Worm (Caenorhabditis elegans): ENCODE data around the gene T20B3.14.

Gene T20B3.14

DNA sequence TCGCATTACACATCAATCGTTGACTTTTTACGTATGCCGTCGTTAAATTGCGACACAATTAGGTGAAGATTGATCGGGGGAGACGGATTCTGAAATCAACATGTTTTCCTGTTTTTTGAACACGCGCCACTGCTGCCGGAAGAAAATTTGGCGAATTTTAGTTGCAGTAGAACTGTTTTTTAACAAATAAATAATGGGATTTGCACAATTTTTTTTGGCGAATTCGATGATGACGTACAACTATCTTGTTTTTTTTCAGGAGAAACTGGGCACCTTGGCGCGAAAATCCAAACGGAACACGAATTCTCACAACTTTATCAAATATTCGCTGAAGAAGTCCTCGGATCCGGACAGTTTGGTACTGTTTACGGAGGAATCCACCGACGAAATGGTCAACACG, 35.1 kb downstream of the T20B3.14 start:
- no peak for TF ChIP-seq ceh-14 (tag; optimal IDR thresholded peaks at IDR 0.05)
- no peak for TF ChIP-seq lin-11 (tag; optimal IDR thresholded peaks at IDR 0.05)
- no peak for TF ChIP-seq elt-4 (tag; optimal IDR thresholded peaks at IDR 0.05)
- TF ChIP-seq hlh-6 (tag; optimal IDR thresholded peaks at IDR 0.05), result no peak
- TF ChIP-seq dmd-4 (tag; optimal IDR thresholded peaks at IDR 0.05; ENCODE audit: borderline replicate concordance), result no peak

DNA sequence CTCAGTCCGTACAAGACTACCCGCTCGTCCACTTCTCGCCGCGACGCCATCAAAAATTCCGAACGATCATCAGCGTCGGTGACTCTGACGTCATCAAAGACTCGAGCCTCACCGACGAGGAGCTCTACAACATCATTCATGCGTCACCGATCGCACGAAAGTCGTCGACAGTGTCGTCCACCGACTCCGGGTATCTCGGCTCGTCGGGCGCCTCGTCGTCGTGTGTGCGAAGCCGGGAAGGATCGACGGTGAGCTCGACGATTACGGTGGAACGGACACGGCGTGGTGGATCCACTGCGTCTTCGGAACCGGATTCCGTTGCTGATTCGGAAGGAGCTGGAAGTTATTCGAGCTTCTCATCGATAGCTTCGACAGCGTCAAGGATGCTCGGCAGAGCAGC, 36.3 kb downstream of the T20B3.14 start:
- no peak for TF ChIP-seq hlh-30 (tag; optimal IDR thresholded peaks at IDR 0.05; ENCODE audit: insufficient read depth)
- TF ChIP-seq lim-6 (tag; optimal IDR thresholded peaks at IDR 0.05), result no peak
- no peak for TF ChIP-seq ceh-18 (tag; optimal IDR thresholded peaks at IDR 0.05)
- no peak for TF ChIP-seq ceh-45 (GFP tag; IDR thresholded peaks at IDR 0.05)
- TF ChIP-seq odd-2 (tag; optimal IDR thresholded peaks at IDR 0.05), result no peak
- TF ChIP-seq F13H6.1 (tag; optimal IDR thresholded peaks at IDR 0.05), result no peak
- no peak for TF ChIP-seq nhr-232 (tag; optimal IDR thresholded peaks at IDR 0.05)
- TF ChIP-seq sox-2 (GFP tag; IDR thresholded peaks at IDR 0.05), result no peak
- TF ChIP-seq hlh-13 (GFP tag; optimal IDR thresholded peaks at IDR 0.05), result no peak
- TF ChIP-seq ceh-6 (GFP tag; optimal IDR thresholded peaks at IDR 0.05), result no peak
- TF ChIP-seq ceh-22 (tag; optimal IDR thresholded peaks at IDR 0.05), result no peak
- TF ChIP-seq tbx-7 (tag; optimal IDR thresholded peaks at IDR 0.05), result no peak
- no peak for TF ChIP-seq elt-4 (tag; optimal IDR thresholded peaks at IDR 0.05)
- no peak for TF ChIP-seq tbx-2 (tag; optimal IDR thresholded peaks at IDR 0.05)
- no peak for TF ChIP-seq ceh-9 (tag; optimal IDR thresholded peaks at IDR 0.05)
- no peak for TF ChIP-seq pqm-1 (tag; optimal IDR thresholded peaks at IDR 0.05)
- no peak for TF ChIP-seq unc-55 (GFP tag; optimal IDR thresholded peaks at IDR 0.05)
- TF ChIP-seq hlh-6 (tag; optimal IDR thresholded peaks at IDR 0.05), result no peak

- TF ChIP-seq pax-1 (tag; optimal IDR thresholded peaks at IDR 0.05) (no peak), madf-2 (tag; optimal IDR thresholded peaks at IDR 0.05) (no peak), ama-1 (optimal IDR thresholded peaks at IDR 0.05) (no peak), ets-4 (tag; optimal IDR thresholded peaks at IDR 0.05) (no peak), ceh-18 (tag; optimal IDR thresholded peaks at IDR 0.05) (no peak), unc-55 (GFP tag; optimal IDR thresholded peaks at IDR 0.05) (no peak), dmd-4 (tag; optimal IDR thresholded peaks at IDR 0.05; ENCODE audit: borderline replicate concordance) (no peak), ceh-19 (GFP tag; optimal IDR thresholded peaks at IDR 0.05) (no peak), unc-86 (tag; optimal IDR thresholded peaks at IDR 0.05) (no peak), rnt-1 (tag; optimal IDR thresholded peaks at IDR 0.05) (no peak), sox-2 (GFP tag; IDR thresholded peaks at IDR 0.05) (no peak), ceh-24 (tag; optimal IDR thresholded peaks at IDR 0.05) (no peak), ceh-22 (tag; optimal IDR thresholded peaks at IDR 0.05) (no peak), sdc-2 (tag; optimal IDR thresholded peaks at IDR 0.05) (no peak), ceh-48 (tag; optimal IDR thresholded peaks at IDR 0.05) (no peak), nfya-1 (tag; optimal IDR thresholded peaks at IDR 0.05) (no peak), ceh-30 (tag; optimal IDR thresholded peaks at IDR 0.05) (no peak), tbx-7 (tag; optimal IDR thresholded peaks at IDR 0.05) (no peak), ceh-34 (tag; optimal IDR thresholded peaks at IDR 0.05) (no peak)
Measured at ce11 chrV:16781974-16782373, 39.1 kb downstream of the T20B3.14 start.

DNA sequence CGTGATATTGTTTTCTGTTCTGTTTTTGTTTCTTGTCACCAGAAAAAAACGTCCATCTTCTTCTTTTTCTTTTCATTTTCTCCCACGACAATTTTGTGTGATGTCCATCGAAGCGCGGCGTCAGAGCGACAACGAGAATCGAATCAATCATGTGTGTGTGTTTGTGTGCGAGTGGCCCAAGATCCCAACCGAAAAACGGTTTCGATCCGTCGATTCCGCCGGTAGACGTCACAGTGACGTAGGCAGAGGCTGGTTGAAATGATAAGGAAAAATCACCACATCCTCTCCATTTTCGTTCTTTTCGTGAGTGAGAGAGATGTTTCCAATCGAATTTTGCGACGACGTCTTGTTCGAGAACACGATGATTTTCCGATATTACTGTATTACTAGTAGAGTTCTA, 40.6 kb downstream of the T20B3.14 start:
- TF ChIP-seq pqm-1 (tag; optimal IDR thresholded peaks at IDR 0.05) (no peak), ceh-19 (GFP tag; optimal IDR thresholded peaks at IDR 0.05) (no peak), mec-3 (tag; optimal IDR thresholded peaks at IDR 0.05; ENCODE audit: borderline replicate concordance) (no peak), ceh-9 (tag; optimal IDR thresholded peaks at IDR 0.05) (no peak), fkh-6 (tag; optimal IDR thresholded peaks at IDR 0.05) (no peak), F13H6.1 (tag; optimal IDR thresholded peaks at IDR 0.05) (no peak), dmd-4 (tag; optimal IDR thresholded peaks at IDR 0.05; ENCODE audit: borderline replicate concordance) (no peak), pros-1 (tag; optimal IDR thresholded peaks at IDR 0.05) (no peak)
